Worm (Caenorhabditis elegans): ENCODE results near the gene cyp-31A5.

The cyp-31A5 gene

ce11 chrIV:13386043-13386442 is 15.0 kb upstream of the cyp-31A5 start, which contains the start of the genes Y62E10A.20, Y62E10A.23 and mdt-9 (continued):
- TF ChIP-seq nhr-232 (tag; optimal IDR thresholded peaks at IDR 0.05) (no peak), gmeb-2 (tag; optimal IDR thresholded peaks at IDR 0.05) (peak; percentile 49), K09A11.1 (tag; optimal IDR thresholded peaks at IDR 0.05; ENCODE audit: insufficient read depth) (peak; percentile 77), ahr-1 (tag; optimal IDR thresholded peaks at IDR 0.05) (peak; percentile 36), hlh-15 (tag; optimal IDR thresholded peaks at IDR 0.05) (peak; percentile 49), unc-42 (tag; optimal IDR thresholded peaks at IDR 0.05) (peak; percentile 89), madf-2 (tag; optimal IDR thresholded peaks at IDR 0.05) (peak; percentile 40), unc-86 (tag; optimal IDR thresholded peaks at IDR 0.05) (peak; percentile 55), nfya-1 (tag; optimal IDR thresholded peaks at IDR 0.05) (peak; percentile 84), C08G9.2 (tag; optimal IDR thresholded peaks at IDR 0.05) (peak; percentile 55), pax-1 (tag; optimal IDR thresholded peaks at IDR 0.05) (peak; percentile 24), hlh-30 (tag; optimal IDR thresholded peaks at IDR 0.05; ENCODE audit: insufficient read depth) (peak; percentile 2), ceh-6 (GFP tag; optimal IDR thresholded peaks at IDR 0.05) (peak; percentile 58), pha-2 (tag; optimal IDR thresholded peaks at IDR 0.05) (peak; percentile 54), eyg-1 (tag; optimal IDR thresholded peaks at IDR 0.05) (peak; percentile 27), che-1 (tag; optimal IDR thresholded peaks at IDR 0.05) (peak; percentile 42)

DNA sequence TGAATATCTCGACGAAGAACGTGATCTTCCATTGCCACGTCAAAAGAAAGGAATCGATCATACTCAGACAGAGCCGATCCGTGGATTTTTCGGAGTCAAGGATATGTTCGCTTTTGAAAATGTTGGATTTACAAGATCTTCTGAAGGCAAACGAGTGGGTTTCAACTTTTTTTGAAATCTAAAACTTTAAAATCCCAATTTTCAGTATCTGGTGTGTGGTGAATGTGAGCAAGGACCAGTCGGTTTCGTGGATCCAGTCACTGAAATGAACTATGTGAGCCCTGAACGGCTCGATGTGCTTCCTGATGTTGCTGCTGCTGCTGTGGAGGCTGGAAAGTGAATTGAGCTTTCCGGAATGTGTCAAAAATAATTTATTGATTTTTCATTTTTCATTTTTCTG is 14.2 kb upstream of the cyp-31A5 start, which contains the start of gene lsm-3:
Gene lsm-3, plus strand, starts transcription at position 301 of the 400 bp plus-strand sequence.
- no peak for TF ChIP-seq elt-4 (tag; optimal IDR thresholded peaks at IDR 0.05)
- TF ChIP-seq ceh-22 (tag; optimal IDR thresholded peaks at IDR 0.05) = no peak

DNA sequence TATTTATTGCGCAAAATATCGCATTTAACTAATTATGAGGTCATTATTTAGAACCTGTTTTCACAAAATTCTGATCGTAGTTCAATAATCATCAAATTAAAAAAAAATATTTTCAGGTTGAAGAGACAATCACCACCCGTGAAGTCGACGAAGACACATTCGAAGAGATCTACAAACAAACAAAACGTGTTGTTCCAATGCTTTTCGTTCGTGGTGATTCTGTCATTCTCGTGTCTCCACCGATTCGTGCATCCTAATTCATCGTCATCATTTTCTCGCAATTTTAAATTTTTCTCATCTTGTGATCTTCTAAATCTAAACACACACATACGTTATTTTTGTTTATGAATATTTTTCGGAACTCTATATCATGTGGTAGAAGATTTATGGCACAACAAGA is 12.3 kb upstream of the cyp-31A5 start:
- TF ChIP-seq dve-1 (tag; optimal IDR thresholded peaks at IDR 0.05) (peak; percentile 35), ceh-6 (GFP tag; optimal IDR thresholded peaks at IDR 0.05) (no peak)

DNA sequence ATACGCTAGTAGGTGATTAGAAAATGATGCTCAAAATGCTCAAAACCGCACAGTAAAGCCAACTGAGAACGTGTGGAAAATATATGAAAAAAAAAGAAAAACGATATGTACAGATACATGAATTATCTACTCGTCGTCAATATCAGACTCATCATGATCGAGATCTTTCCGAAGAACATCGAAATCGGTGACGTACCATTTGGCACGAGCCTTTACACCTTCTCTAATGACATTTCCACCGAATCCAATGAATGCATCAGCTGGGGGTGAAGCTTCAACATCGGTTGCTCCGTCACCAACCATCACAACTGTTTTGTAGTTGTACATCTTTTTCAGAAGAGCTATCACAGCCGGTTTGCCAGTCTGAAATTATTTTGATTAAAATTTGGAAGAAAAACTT is 11.9 kb upstream of the cyp-31A5 start:
- TF ChIP-seq sdc-2 (tag; optimal IDR thresholded peaks at IDR 0.05) = no peak
- no peak for TF ChIP-seq tbx-7 (tag; optimal IDR thresholded peaks at IDR 0.05)
- no peak for TF ChIP-seq ceh-2 (tag; optimal IDR thresholded peaks at IDR 0.05)
- TF ChIP-seq sox-2 (GFP tag; IDR thresholded peaks at IDR 0.05) = no peak
- TF ChIP-seq pag-3 (tag; optimal IDR thresholded peaks at IDR 0.05; ENCODE audit: borderline replicate concordance) = no peak
- no peak for TF ChIP-seq rnt-1 (tag; optimal IDR thresholded peaks at IDR 0.05)
- no peak for TF ChIP-seq hlh-13 (GFP tag; optimal IDR thresholded peaks at IDR 0.05)
- no peak for TF ChIP-seq hlh-15 (tag; optimal IDR thresholded peaks at IDR 0.05)
- TF ChIP-seq odd-2 (tag; optimal IDR thresholded peaks at IDR 0.05) = no peak
- TF ChIP-seq ceh-14 (tag; optimal IDR thresholded peaks at IDR 0.05) = no peak
- TF ChIP-seq C08G9.2 (tag; optimal IDR thresholded peaks at IDR 0.05) = no peak
- TF ChIP-seq unc-55 (GFP tag; optimal IDR thresholded peaks at IDR 0.05) = no peak
- no peak for TF ChIP-seq pha-2 (tag; optimal IDR thresholded peaks at IDR 0.05)
- no peak for TF ChIP-seq che-1 (tag; optimal IDR thresholded peaks at IDR 0.05)
- TF ChIP-seq nfya-1 (tag; optimal IDR thresholded peaks at IDR 0.05) = no peak
- no peak for TF ChIP-seq lim-6 (tag; optimal IDR thresholded peaks at IDR 0.05)

ce11 chrIV:13390770-13391169 is 10.3 kb upstream of the cyp-31A5 start:
- no peak for TF ChIP-seq tbx-7 (tag; optimal IDR thresholded peaks at IDR 0.05)
- TF ChIP-seq nhr-11 (tag; optimal IDR thresholded peaks at IDR 0.05) = no peak
- TF ChIP-seq K02D7.2 (tag; optimal IDR thresholded peaks at IDR 0.05) = no peak
- no peak for TF ChIP-seq T23F11.4 (GFP tag; optimal IDR thresholded peaks at IDR 0.05)
- no peak for TF ChIP-seq ceh-2 (tag; optimal IDR thresholded peaks at IDR 0.05)
- no peak for TF ChIP-seq unc-3 (GFP tag; conservative IDR thresholded peaks at IDR 0.05)
- TF ChIP-seq unc-3 (tag; optimal IDR thresholded peaks at IDR 0.05) = no peak
- no peak for TF ChIP-seq K09A11.1 (tag; optimal IDR thresholded peaks at IDR 0.05; ENCODE audit: insufficient read depth)
- no peak for TF ChIP-seq syd-9 (tag; optimal IDR thresholded peaks at IDR 0.05)
- no peak for TF ChIP-seq rnt-1 (tag; optimal IDR thresholded peaks at IDR 0.05)
- no peak for TF ChIP-seq che-1 (tag; optimal IDR thresholded peaks at IDR 0.05)
- no peak for TF ChIP-seq fkh-10 (GFP tag; optimal IDR thresholded peaks at IDR 0.05)

Measured in whole organism, late embryonic.